Fruit fly (Drosophila melanogaster) whole organism, embryonic: ENCODE measurements around the gene CG18747.

ENCODE experiments used
- B-H1 ChIP-seq: fragments of 200-800 bp; sonication (Bioruptor generic); IDR thresholded peaks from 3 replicates; pipeline ENCODE4 v1.3.6; 2022; ENCODE audit warnings: missing biosample characterization, missing genetic modification characterization
- CG10147 ChIP-seq: fragments of 200-800 bp; sonication (Bioruptor generic); optimal IDR thresholded peaks from 2 replicates; lab custom pipeline; 2019; ENCODE audit warnings: missing biosample characterization, mild to moderate bottlenecking, missing genetic modification characterization, moderate library complexity
- CG1233 ChIP-seq: fragments of 200-800 bp; sonication (Bioruptor generic); optimal IDR thresholded peaks from 4 replicates; lab custom pipeline; 2018; ENCODE audit warnings: missing biosample characterization, mild to moderate bottlenecking, missing genetic modification characterization
- CG12391 ChIP-seq: fragments of 200-800 bp; sonication (Bioruptor generic); optimal IDR thresholded peaks from 3 replicates; lab custom pipeline; 2018; ENCODE audit warnings: missing biosample characterization, mild to moderate bottlenecking, missing genetic modification characterization, moderate library complexity
- CG12769 ChIP-seq: fragments of 200-800 bp; sonication (Bioruptor generic); optimal IDR thresholded peaks from 2 replicates; lab custom pipeline; 2019; ENCODE audit warnings: missing biosample characterization, mild to moderate bottlenecking, missing genetic modification characterization, moderate library complexity
- CG12942 ChIP-seq: fragments of 200-800 bp; sonication (Bioruptor generic); optimal IDR thresholded peaks from 3 replicates; lab custom pipeline; 2016; ENCODE audit warnings: missing biosample characterization, missing genetic modification characterization
- CG13287 ChIP-seq: fragments of 200-800 bp; sonication (Bioruptor generic); IDR thresholded peaks from 2 replicates; pipeline ENCODE4 v1.3.6; 2022; ENCODE audit warnings: missing biosample characterization, missing genetic modification characterization; ENCODE audit not compliant: partially characterized antibody
- CG14441 ChIP-seq: fragments of 200-800 bp; sonication (Bioruptor generic); IDR thresholded peaks from 2 replicates; pipeline ENCODE4 v1.3.6; 2022; ENCODE audit warnings: missing biosample characterization, missing genetic modification characterization
- CG15514 ChIP-seq: fragments of 200-800 bp; sonication (Bioruptor generic); optimal IDR thresholded peaks from 3 replicates; lab custom pipeline; 2017; ENCODE audit warnings: missing biosample characterization, missing genetic modification characterization, mild to moderate bottlenecking, moderate library complexity, missing genetic modification reagents
- CG1603 ChIP-seq: fragments of 200-800 bp; sonication (Bioruptor generic); optimal IDR thresholded peaks from 2 replicates; lab custom pipeline; 2019; ENCODE audit warnings: missing biosample characterization, mild to moderate bottlenecking, missing genetic modification characterization, moderate library complexity
- CG18619 ChIP-seq: fragments of 200-800 bp; sonication (Bioruptor generic); optimal IDR thresholded peaks from 3 replicates; lab custom pipeline; 2017; ENCODE audit warnings: missing biosample characterization, mild to moderate bottlenecking, missing genetic modification characterization
- CG3065 ChIP-seq: fragments of 200-800 bp; sonication (Bioruptor generic); optimal IDR thresholded peaks from 2 replicates; lab custom pipeline; 2016; ENCODE audit warnings: missing biosample characterization, missing genetic modification characterization
- CG31388 ChIP-seq: fragments of 200-800 bp; sonication (Bioruptor generic); optimal IDR thresholded peaks from 2 replicates; lab custom pipeline; 2016; ENCODE audit warnings: missing biosample characterization, missing genetic modification characterization
- CG4282 ChIP-seq: fragments of 200-800 bp; sonication (Bioruptor generic); optimal IDR thresholded peaks from 2 replicates; lab custom pipeline; 2016; ENCODE audit warnings: missing biosample characterization, missing genetic modification characterization
- CG7271 ChIP-seq: fragments of 200-800 bp; sonication (Bioruptor generic); optimal IDR thresholded peaks from 2 replicates; lab custom pipeline; 2018; ENCODE audit warnings: missing biosample characterization, mild to moderate bottlenecking, missing genetic modification characterization, moderate library complexity
- CG7357 ChIP-seq: fragments of 200-800 bp; sonication (Bioruptor generic); IDR thresholded peaks from 3 replicates; pipeline ENCODE4 v1.3.6; 2022; ENCODE audit warnings: missing biosample characterization, missing genetic modification characterization
- CG8281 ChIP-seq: fragments of 200-800 bp; sonication (Bioruptor generic); optimal IDR thresholded peaks from 2 replicates; lab custom pipeline; 2018; ENCODE audit warnings: missing biosample characterization, mild to moderate bottlenecking, missing genetic modification characterization, moderate library complexity
- CG8290 ChIP-seq, 3 experiments: fragments of 200-800 bp; sonication (Bioruptor generic); optimal IDR thresholded peaks; 2 replicates each; lab custom pipeline; 2016 to 2019; ENCODE audit warnings: missing biosample characterization in 3 of 3, missing genetic modification characterization in 3 of 3, mild to moderate bottlenecking in 2 of 3, moderate library complexity in 1 of 3
- CG8388 ChIP-seq: fragments of 200-800 bp; sonication (Bioruptor generic); optimal IDR thresholded peaks from 2 replicates; lab custom pipeline; 2019; ENCODE audit warnings: missing biosample characterization, mild to moderate bottlenecking, missing genetic modification characterization, moderate library complexity
- CG9727 ChIP-seq: fragments of 200-800 bp; sonication (Bioruptor generic); optimal IDR thresholded peaks from 3 replicates; lab custom pipeline; 2017; ENCODE audit warnings: missing biosample characterization, mild to moderate bottlenecking, missing genetic modification characterization
- CG9797 ChIP-seq: fragments of 200-800 bp; sonication (Bioruptor generic); optimal IDR thresholded peaks from 3 replicates; lab custom pipeline; 2018; ENCODE audit warnings: missing biosample characterization, mild to moderate bottlenecking, missing genetic modification characterization
- D19A ChIP-seq: fragments of 200-800 bp; optimal IDR thresholded peaks from 3 replicates; lab custom pipeline; 2019; ENCODE audit warnings: missing biosample characterization, mild to moderate bottlenecking, missing genetic modification characterization, moderate library complexity
- Doc2 ChIP-seq: fragments of 200-800 bp; sonication (Bioruptor generic); IDR thresholded peaks from 2 replicates; pipeline ENCODE4 v1.3.6; 2022; ENCODE audit warnings: missing biosample characterization, missing genetic modification characterization
- Gsc ChIP-seq: fragments of 200-800 bp; sonication (Bioruptor generic); IDR thresholded peaks from 2 replicates; pipeline ENCODE4 v1.3.6; 2022; ENCODE audit warnings: missing biosample characterization, missing genetic modification characterization
- H15 ChIP-seq: fragments of 200-800 bp; sonication (Bioruptor generic); IDR thresholded peaks from 3 replicates; pipeline ENCODE4 v1.3.6; 2022; ENCODE audit warnings: missing biosample characterization, missing genetic modification characterization
- Hand ChIP-seq: fragments of 200-800 bp; sonication (Bioruptor generic); optimal IDR thresholded peaks from 2 replicates; lab custom pipeline; 2017; ENCODE audit warnings: mild to moderate bottlenecking, missing biosample characterization, missing genetic modification reagents, missing genetic modification characterization
- Hmx ChIP-seq: fragments of 200-800 bp; sonication (Bioruptor generic); optimal IDR thresholded peaks from 2 replicates; lab custom pipeline; 2016; ENCODE audit warnings: missing biosample characterization, missing genetic modification characterization
- Hsf ChIP-seq: fragments of 200-800 bp; sonication (Bioruptor generic); optimal IDR thresholded peaks from 3 replicates; lab custom pipeline; 2016; ENCODE audit warnings: missing biosample characterization, missing genetic modification characterization
- Max ChIP-seq: fragments of 200-800 bp; sonication (Bioruptor generic); optimal IDR thresholded peaks from 2 replicates; lab custom pipeline; 2016; ENCODE audit warnings: missing biosample characterization, mild to moderate bottlenecking, missing genetic modification characterization
- Neu2 ChIP-seq: fragments of 200-800 bp; sonication (Bioruptor generic); optimal IDR thresholded peaks from 3 replicates; lab custom pipeline; 2016; ENCODE audit warnings: missing biosample characterization, missing genetic modification characterization, borderline replicate concordance
- Sox100B ChIP-seq: fragments of 200-800 bp; sonication (Bioruptor generic); optimal IDR thresholded peaks from 3 replicates; lab custom pipeline; 2018; ENCODE audit warnings: missing biosample characterization, mild to moderate bottlenecking, missing genetic modification characterization
- Sox102F ChIP-seq: fragments of 200-800 bp; sonication (Bioruptor generic); optimal IDR thresholded peaks from 2 replicates; lab custom pipeline; 2018; ENCODE audit warnings: missing biosample characterization, mild to moderate bottlenecking, missing genetic modification characterization, moderate library complexity
- Sry-δ ChIP-seq: fragments of 200-800 bp; sonication (Bioruptor generic); optimal IDR thresholded peaks from 2 replicates; lab custom pipeline; 2016; ENCODE audit warnings: missing biosample characterization, missing genetic modification characterization
- az2 ChIP-seq: fragments of 200-800 bp; sonication (Bioruptor generic); optimal IDR thresholded peaks from 3 replicates; lab custom pipeline; 2016; ENCODE audit warnings: missing biosample characterization, missing genetic modification characterization
- bcd ChIP-seq: fragments of 200-800 bp; sonication (Bioruptor generic); optimal IDR thresholded peaks from 2 replicates; lab custom pipeline; 2017; ENCODE audit warnings: missing biosample characterization, mild to moderate bottlenecking, missing genetic modification characterization
- bigmax ChIP-seq: fragments of 200-800 bp; sonication (Bioruptor generic); optimal IDR thresholded peaks from 2 replicates; lab custom pipeline; 2018; ENCODE audit warnings: missing biosample characterization, mild to moderate bottlenecking, missing genetic modification characterization
- dpn ChIP-seq, 2 experiments: fragments of 200-800 bp; sonication (Bioruptor generic); optimal IDR thresholded peaks; 3 replicates each; lab custom pipeline; 2016; ENCODE audit warnings: missing biosample characterization in 2 of 2, missing genetic modification characterization in 2 of 2
- ewg ChIP-seq: fragments of 200-800 bp; sonication (Bioruptor generic); optimal IDR thresholded peaks from 3 replicates; lab custom pipeline; 2017; ENCODE audit warnings: mild to moderate bottlenecking, missing biosample characterization, missing genetic modification reagents, missing genetic modification characterization
- grau ChIP-seq: fragments of 200-800 bp; optimal IDR thresholded peaks from 3 replicates; lab custom pipeline; 2019; ENCODE audit warnings: missing biosample characterization, mild to moderate bottlenecking, missing genetic modification characterization, moderate library complexity
- h ChIP-seq: fragments of >200 bp; optimal IDR thresholded peaks from 2 replicates; lab custom pipeline; 2017
- klu ChIP-seq: fragments of 200-800 bp; sonication (Bioruptor generic); IDR thresholded peaks from 2 replicates; pipeline ENCODE4 v1.3.6; 2022; ENCODE audit warnings: missing biosample characterization, missing genetic modification characterization
- kni ChIP-seq: fragments of 200-800 bp; sonication (Bioruptor generic); optimal IDR thresholded peaks from 3 replicates; lab custom pipeline; 2017; ENCODE audit warnings: mild to moderate bottlenecking, missing biosample characterization, missing genetic modification reagents, missing genetic modification characterization
- knrl ChIP-seq: fragments of 200-800 bp; sonication (Bioruptor generic); IDR thresholded peaks from 3 replicates; pipeline ENCODE4 v1.3.6; 2022; ENCODE audit warnings: missing biosample characterization, missing genetic modification characterization; ENCODE audit not compliant: partially characterized antibody
- maf-S ChIP-seq: fragments of 200-800 bp; sonication (Bioruptor generic); optimal IDR thresholded peaks from 2 replicates; lab custom pipeline; 2016; ENCODE audit warnings: missing biosample characterization, missing genetic modification characterization
- peb ChIP-seq: fragments of 200-800 bp; sonication (Bioruptor generic); IDR thresholded peaks from 2 replicates; pipeline ENCODE4 v1.3.6; 2022; ENCODE audit warnings: missing biosample characterization, missing genetic modification characterization
- pho ChIP-seq: fragments of 200-800 bp; sonication (Bioruptor generic); optimal IDR thresholded peaks from 2 replicates; lab custom pipeline; 2016; ENCODE audit warnings: missing biosample characterization, missing genetic modification characterization
- pum ChIP-seq: fragments of 200-800 bp; sonication (Bioruptor generic); optimal IDR thresholded peaks from 2 replicates; lab custom pipeline; 2016; ENCODE audit warnings: missing biosample characterization, missing genetic modification characterization
- row ChIP-seq: fragments of 200-800 bp; sonication (Bioruptor generic); IDR thresholded peaks from 3 replicates; pipeline ENCODE4 v1.3.6; 2022; ENCODE audit warnings: missing biosample characterization, missing genetic modification characterization
- shn ChIP-seq: fragments of 200-800 bp; sonication (Bioruptor generic); optimal IDR thresholded peaks from 3 replicates; lab custom pipeline; 2016; ENCODE audit warnings: missing biosample characterization, missing genetic modification characterization
- wdn ChIP-seq: fragments of 200-800 bp; sonication (Bioruptor generic); IDR thresholded peaks from 2 replicates; pipeline ENCODE4 v1.3.6; 2022; ENCODE audit warnings: missing biosample characterization, missing genetic modification characterization
- zen2 ChIP-seq: fragments of 200-800 bp; sonication (Bioruptor generic); IDR thresholded peaks from 3 replicates; pipeline ENCODE4 v1.3.6; 2022; ENCODE audit warnings: missing biosample characterization, missing genetic modification characterization; ENCODE audit not compliant: partially characterized antibody

The CG18747 gene

dm6 chr3R:7821559-7821958 is 38.3 kb upstream of the CG18747 start (continued):
- 0 out of 2 replicates have a peak, but pooled peaks have one; percentile 25 for TF ChIP-seq wdn
- no peak for TF ChIP-seq Neu2
- TF ChIP-seq CG10147 (GFP tag; lab: Kevin White, UChicago) = peak; percentile 41
- no peak for TF ChIP-seq D19A (tag; lab: Kevin White, UChicago)
- no peak for TF ChIP-seq Max (GFP tag; lab: Kevin White, UChicago)
- TF ChIP-seq H15 (GFP tag; lab: Robert Waterston, UW) = no peak
- peak; percentile 34 for TF ChIP-seq CG18619 (GFP tag; lab: Kevin White, UChicago)
- no peak for TF ChIP-seq Doc2
- TF ChIP-seq pum = no peak
- TF ChIP-seq Sry-δ (GFP tag; lab: Kevin White, UChicago) = no peak
- TF ChIP-seq CG4282 (GFP tag; lab: Kevin White, UChicago) = no peak
- no peak for TF ChIP-seq CG13287 (GFP tag; lab: Robert Waterston, UW)
- TF ChIP-seq bigmax (GFP tag; lab: Kevin White, UChicago) = no peak
- TF ChIP-seq Hmx (GFP tag; lab: Kevin White, UChicago) = no peak
- peak; percentile 33 for TF ChIP-seq grau (tag; lab: Kevin White, UChicago)
- TF ChIP-seq maf-S (GFP tag; lab: Kevin White, UChicago) = no peak
- no peak for TF ChIP-seq CG12769 (tag; lab: Kevin White, UChicago)
- peak; percentile 31; the same call in 1 of the 2 replicates for TF ChIP-seq CG14441 (GFP tag; lab: Robert Waterston, UW)
- TF ChIP-seq row = peak; percentile 74
- TF ChIP-seq zen2 (GFP tag; lab: Robert Waterston, UW) = no peak
- TF ChIP-seq CG1603 (tag; lab: Kevin White, UChicago) = no peak
- no peak for TF ChIP-seq B-H1
- TF ChIP-seq pho (GFP tag; lab: Kevin White, UChicago) = peak; percentile 46
- TF ChIP-seq klu (GFP tag; lab: Robert Waterston, UW) = 0 out of 2 replicates have a peak, but pooled peaks have one; percentile 36
- TF ChIP-seq CG9727 (GFP tag; lab: Kevin White, UChicago) = peak; percentile 26
- no peak for TF ChIP-seq h (lab: Kevin White, UChicago)
- no peak for TF ChIP-seq CG9797 (GFP tag; lab: Kevin White, UChicago)
- TF ChIP-seq dpn (GFP tag; optimal IDR thresholded peaks at IDR 0.05; lab: Kevin White, UChicago) = peak in 1 of 2 experiments; percentile 11
- TF ChIP-seq bcd = peak; percentile 40
- peak; percentile 3 for TF ChIP-seq Sox100B (GFP tag; lab: Kevin White, UChicago)
- no peak for TF ChIP-seq shn (GFP tag; lab: Kevin White, UChicago)
- no peak for TF ChIP-seq CG3065 (GFP tag; lab: Kevin White, UChicago)
- peak; percentile 27 for TF ChIP-seq Sox102F (GFP tag; lab: Kevin White, UChicago)
- no peak for TF ChIP-seq peb (GFP tag; lab: Robert Waterston, UW)
- peak; percentile 24 for TF ChIP-seq CG12391 (tag; lab: Kevin White, UChicago)
- peak; percentile 26 for TF ChIP-seq CG15514 (GFP tag; lab: Kevin White, UChicago)
- TF ChIP-seq CG7357 (GFP tag; lab: Robert Waterston, UW) = no peak

dm6 chr3R:7813981-7814529 is 30.8 kb upstream of the CG18747 start, which contains the start of gene CG34384:
TSS of gene CG34384 (plus strand) at chr3R:7814361.
- TF ChIP-seq CG1233 (GFP tag; lab: Kevin White, UChicago) (peak; percentile 56), knrl (GFP tag; lab: Robert Waterston, UW) (no peak), Gsc (no peak), CG7271 (no peak), CG8388 (GFP tag; lab: Kevin White, UChicago) (peak; percentile 38), klu (GFP tag; lab: Robert Waterston, UW) (no peak), CG12942 (peak; percentile 6), Hand (GFP tag; lab: Kevin White, UChicago) (peak; percentile 66), h (lab: Kevin White, UChicago) (no peak), kni (GFP tag; lab: Kevin White, UChicago) (peak; percentile 15), az2 (GFP tag; lab: Kevin White, UChicago) (peak; percentile 57), CG8290 (GFP tag; optimal IDR thresholded peaks at IDR 0.05; lab: Kevin White, UChicago) (no peak), CG8290 (tag; optimal IDR thresholded peaks at IDR 0.05; lab: Kevin White, UChicago) (peak in 1 of 2 experiments; percentile 38), CG31388 (GFP tag; lab: Kevin White, UChicago) (no peak), Hsf (peak; percentile 34), CG8281 (tag; lab: Kevin White, UChicago) (peak; percentile 21), ewg (GFP tag; lab: Kevin White, UChicago) (peak; percentile 2)
